Fruit fly (Drosophila melanogaster): ENCODE data around the gene HLH3B.

The HLH3B gene

DNA sequence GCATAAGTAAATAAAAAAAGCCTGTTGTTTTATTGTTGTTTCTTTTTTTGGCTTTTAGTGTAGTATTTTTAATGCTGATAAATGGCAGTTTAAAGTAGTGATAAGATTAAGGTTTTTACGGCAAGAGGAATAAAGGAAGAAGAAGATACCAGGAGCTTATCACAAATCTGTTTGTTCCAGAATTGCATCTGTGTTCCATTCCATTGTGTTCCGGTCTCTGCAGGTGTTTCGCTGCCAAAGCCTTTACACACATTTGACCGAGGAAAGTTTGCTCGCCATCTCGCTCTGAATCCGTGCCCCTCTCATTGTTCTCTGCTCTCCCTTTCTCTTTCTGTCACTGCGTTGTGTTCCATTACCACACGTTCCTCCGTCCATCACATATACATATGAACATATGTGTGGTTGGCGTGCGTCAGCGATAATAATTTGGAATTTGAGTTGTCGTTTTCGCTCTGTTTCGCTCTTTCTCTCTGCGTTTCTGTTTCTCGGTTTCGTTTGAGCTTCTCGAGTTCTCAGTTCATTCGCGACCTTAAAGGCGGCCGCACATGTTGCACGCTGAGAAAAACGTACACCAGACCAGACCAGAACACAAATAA lies 23.2 kb downstream of the HLH3B start (continued):
- TF ChIP-seq ase (GFP tag; IDR thresholded peaks at IDR 0.05) (no peak), abd-A (tag; optimal IDR thresholded peaks at IDR 0.05) (no peak), CG12942 (GFP tag; optimal IDR thresholded peaks at IDR 0.05) (no peak), pfk (GFP tag; optimal IDR thresholded peaks at IDR 0.05) (peak; percentile 98), gro (GFP tag; optimal IDR thresholded peaks at IDR 0.05) (peak; percentile 22), CG18764 (GFP tag; optimal IDR thresholded peaks at IDR 0.05) (no peak), vvl (GFP tag; IDR thresholded peaks at IDR 0.05) (peak; percentile 38; the same call in 1 of the 2 replicates), CG31224 (GFP tag; IDR thresholded peaks at IDR 0.05) (no peak), CG10565 (GFP tag; optimal IDR thresholded peaks at IDR 0.05) (no peak), CG12744 (GFP tag; optimal IDR thresholded peaks at IDR 0.05) (no peak), oc (tag; optimal IDR thresholded peaks at IDR 0.05) (no peak), CG11247 (GFP tag; IDR thresholded peaks at IDR 0.05) (no peak), CG17361 (GFP tag; IDR thresholded peaks at IDR 0.05) (no peak), odd (GFP tag; optimal IDR thresholded peaks at IDR 0.05) (no peak), CG3407 (GFP tag; optimal IDR thresholded peaks at IDR 0.05) (no peak), Dll (GFP tag; IDR thresholded peaks at IDR 0.05; ENCODE audit: partially characterized antibody) (no peak), dmrt11E (tag; optimal IDR thresholded peaks at IDR 0.05) (no peak), ATbp (GFP tag; optimal IDR thresholded peaks at IDR 0.05) (no peak), wdn (GFP tag; IDR thresholded peaks at IDR 0.05) (no peak), stwl (tag; optimal IDR thresholded peaks at IDR 0.05) (no peak), CG11398 (GFP tag; optimal IDR thresholded peaks at IDR 0.05) (no peak), ac (GFP tag; optimal IDR thresholded peaks at IDR 0.05) (no peak), insv (GFP tag; optimal IDR thresholded peaks at IDR 0.05) (no peak), pb (GFP tag; optimal IDR thresholded peaks at IDR 0.05) (no peak), Xrp1 (GFP tag; IDR thresholded peaks at IDR 0.05) (no peak), CG33213 (GFP tag; optimal IDR thresholded peaks at IDR 0.05) (no peak), CG7372 (GFP tag; IDR thresholded peaks at IDR 0.05) (no peak), CG8924 (tag; optimal IDR thresholded peaks at IDR 0.05) (no peak), Dp (GFP tag; optimal IDR thresholded peaks at IDR 0.05) (no peak), slou (GFP tag; optimal IDR thresholded peaks at IDR 0.05) (no peak), Bteb2 (GFP tag; optimal IDR thresholded peaks at IDR 0.05) (no peak), stc (GFP tag; IDR thresholded peaks at IDR 0.05) (no peak), seq (GFP tag; IDR thresholded peaks at IDR 0.05) (no peak), CHES-1-like (GFP tag; optimal IDR thresholded peaks at IDR 0.05) (no peak), CG3163 (GFP tag; optimal IDR thresholded peaks at IDR 0.05) (peak; percentile 14), CG17359 (tag; optimal IDR thresholded peaks at IDR 0.05) (no peak), CG17568 (GFP tag; optimal IDR thresholded peaks at IDR 0.05) (no peak), PHDP (tag; optimal IDR thresholded peaks at IDR 0.05) (peak; percentile 38), chinmo (GFP tag; IDR thresholded peaks at IDR 0.05; ENCODE audit: partially characterized antibody) (peak; percentile 93), CG12236 (GFP tag; optimal IDR thresholded peaks at IDR 0.05) (no peak), CG14965 (GFP tag; optimal IDR thresholded peaks at IDR 0.05; ENCODE audit: borderline replicate concordance) (no peak), CG5953 (GFP tag; IDR thresholded peaks at IDR 0.05) (no peak), nau (GFP tag; optimal IDR thresholded peaks at IDR 0.05) (no peak), E2f2 (GFP tag; IDR thresholded peaks at IDR 0.05) (no peak), CG3995 (GFP tag; optimal IDR thresholded peaks at IDR 0.05) (no peak), p53 (GFP tag; optimal IDR thresholded peaks at IDR 0.05) (no peak), Oli (tag; optimal IDR thresholded peaks at IDR 0.05) (no peak), bbx (GFP tag; IDR thresholded peaks at IDR 0.05; ENCODE audit: partially characterized antibody) (no peak), CG4404 (GFP tag; IDR thresholded peaks at IDR 0.05) (no peak), pita (GFP tag; optimal IDR thresholded peaks at IDR 0.05) (no peak), CG8765 (GFP tag; IDR thresholded peaks at IDR 0.05) (no peak)
